Fruit fly (Drosophila melanogaster) whole organism, wandering third instar larva: ENCODE results near the gene Atac1.

Experiments used
- fru ChIP-seq: fragments of 200-800 bp; sonication (Bioruptor generic); optimal IDR thresholded peaks from 3 replicates; lab custom pipeline; 2016; ENCODE audit warnings: missing biosample characterization, mild to moderate bottlenecking, missing genetic modification characterization
- h ChIP-seq: fragments of 200-800 bp; sonication (Bioruptor generic); optimal IDR thresholded peaks from 3 replicates; lab custom pipeline; 2016; ENCODE audit warnings: missing biosample characterization, mild to moderate bottlenecking, missing genetic modification characterization
- psq ChIP-seq: fragments of 200-800 bp; sonication (Bioruptor generic); optimal IDR thresholded peaks from 3 replicates; lab custom pipeline; 2017; ENCODE audit warnings: missing biosample characterization, mild to moderate bottlenecking, missing genetic modification characterization, moderate library complexity

DNA sequence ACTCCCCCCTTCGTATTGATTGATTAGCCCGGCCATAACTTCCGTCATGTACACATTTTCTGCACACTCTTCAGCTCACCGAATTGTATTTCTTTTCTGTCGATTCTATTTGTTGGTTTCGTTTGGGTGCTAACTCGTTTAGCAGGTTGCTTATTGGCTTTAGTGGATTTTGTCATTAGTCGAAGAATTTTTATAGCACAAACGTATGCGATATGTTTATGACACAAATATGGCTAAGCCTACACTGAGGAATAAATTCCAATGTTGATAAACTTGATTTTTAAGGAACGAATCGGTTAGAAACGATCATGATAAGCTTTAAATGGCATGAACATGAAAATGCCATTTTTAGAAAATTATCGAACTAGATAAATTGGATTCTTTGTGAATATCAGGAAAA lies 38.6 kb upstream of the Atac1 start:
- TF ChIP-seq h (GFP tag; lab: Kevin White, UChicago) (no peak), psq (GFP tag; lab: Kevin White, UChicago) (no peak), fru (GFP tag; lab: Kevin White, UChicago) (no peak)
